Fruit fly (Drosophila melanogaster) whole organism, embryonic: ENCODE measurements around the gene kat80.

ENCODE experiments used
- Atf3 ChIP-seq: fragments of 200-800 bp; sonication (Bioruptor generic); optimal IDR thresholded peaks from 3 replicates; lab custom pipeline; 2016; ENCODE audit warnings: missing biosample characterization, missing genetic modification characterization
- C15 ChIP-seq: fragments of 200-800 bp; sonication (Bioruptor generic); IDR thresholded peaks from 3 replicates; pipeline ENCODE4 v1.3.6; 2022; ENCODE audit warnings: missing biosample characterization, missing genetic modification characterization
- CG12219 ChIP-seq: fragments of 200-800 bp; sonication (Bioruptor generic); optimal IDR thresholded peaks from 3 replicates; lab custom pipeline; 2018; ENCODE audit warnings: missing biosample characterization, mild to moderate bottlenecking, missing genetic modification characterization
- CG1233 ChIP-seq: fragments of 200-800 bp; sonication (Bioruptor generic); optimal IDR thresholded peaks from 4 replicates; lab custom pipeline; 2018; ENCODE audit warnings: missing biosample characterization, mild to moderate bottlenecking, missing genetic modification characterization
- CG15073 ChIP-seq: fragments of 200-800 bp; sonication (Bioruptor generic); optimal IDR thresholded peaks from 2 replicates; lab custom pipeline; 2016; ENCODE audit warnings: missing biosample characterization, missing genetic modification characterization
- CG17186 ChIP-seq: fragments of 200-800 bp; sonication (Bioruptor generic); optimal IDR thresholded peaks from 3 replicates; lab custom pipeline; 2017; ENCODE audit warnings: missing biosample characterization, missing genetic modification reagents, missing genetic modification characterization
- CG8359 ChIP-seq: fragments of 200-800 bp; sonication (Bioruptor generic); optimal IDR thresholded peaks from 2 replicates; lab custom pipeline; 2017; ENCODE audit warnings: missing biosample characterization, mild to moderate bottlenecking, missing genetic modification characterization, borderline replicate concordance
- D19A ChIP-seq: fragments of 200-800 bp; optimal IDR thresholded peaks from 3 replicates; lab custom pipeline; 2019; ENCODE audit warnings: missing biosample characterization, mild to moderate bottlenecking, missing genetic modification characterization, moderate library complexity
- ab ChIP-seq: fragments of 200-800 bp; sonication (Bioruptor generic); optimal IDR thresholded peaks from 2 replicates; lab custom pipeline; 2016; ENCODE audit warnings: missing biosample characterization, missing genetic modification characterization
- corto ChIP-seq: fragments of 200-800 bp; sonication (Bioruptor generic); optimal IDR thresholded peaks from 2 replicates; lab custom pipeline; 2016; ENCODE audit warnings: missing biosample characterization, mild to moderate bottlenecking, missing genetic modification characterization, moderate library complexity
- esg ChIP-seq: fragments of 200-800 bp; sonication (Bioruptor generic); conservative IDR thresholded peaks from 2 replicates; pipeline ENCODE4 v1.3.6; 2022; ENCODE audit warnings: missing biosample characterization, missing genetic modification characterization
- gsb ChIP-seq: fragments of 200-800 bp; sonication (Bioruptor generic); IDR thresholded peaks from 2 replicates; pipeline ENCODE4 v1.3.6; 2022; ENCODE audit warnings: missing biosample characterization, missing genetic modification characterization
- mld ChIP-seq: fragments of 200-800 bp; sonication (Bioruptor generic); IDR thresholded peaks from 3 replicates; pipeline ENCODE4 v1.3.6; 2022; ENCODE audit warnings: missing biosample characterization, missing genetic modification characterization; ENCODE audit not compliant: partially characterized antibody

dm6 chrX:16323536-16323935 lies 47.6 kb upstream of the kat80 start:
- no peak for TF ChIP-seq gsb (GFP tag; lab: Robert Waterston, UW)
- TF ChIP-seq CG1233 (GFP tag; lab: Kevin White, UChicago), result no peak
- no peak for TF ChIP-seq CG15073 (GFP tag; lab: Kevin White, UChicago)
- no peak for TF ChIP-seq D19A (tag; lab: Kevin White, UChicago)
- TF ChIP-seq corto (GFP tag; lab: Kevin White, UChicago), result no peak
- no peak for TF ChIP-seq ab (GFP tag; lab: Kevin White, UChicago)
- no peak for TF ChIP-seq CG12219
- TF ChIP-seq C15 (GFP tag; lab: Robert Waterston, UW), result no peak
- no peak for TF ChIP-seq mld (GFP tag; lab: Robert Waterston, UW)
- no peak for TF ChIP-seq esg (GFP tag; lab: Robert Waterston, UW)
- TF ChIP-seq CG8359, result no peak
- TF ChIP-seq Atf3 (GFP tag; lab: Kevin White, UChicago), result no peak
- no peak for TF ChIP-seq CG17186 (GFP tag; lab: Kevin White, UChicago)
